Fruit fly (Drosophila melanogaster) whole organism, embryonic: Measurements from ENCODE around the gene CG16749.

ENCODE experiments used
- CG13123 ChIP-seq: fragments of 200-800 bp; sonication (Bioruptor generic); optimal IDR thresholded peaks from 2 replicates; lab custom pipeline; 2016; ENCODE audit warnings: missing biosample characterization, missing genetic modification characterization
- Hmr ChIP-seq: fragments of 200-800 bp; sonication (Bioruptor generic); optimal IDR thresholded peaks from 3 replicates; lab custom pipeline; 2017; ENCODE audit warnings: mild to moderate bottlenecking, missing biosample characterization, missing genetic modification reagents, missing genetic modification characterization
- Stat92E ChIP-seq, 3 experiments: fragments of >200 bp in 2 of 3; fragments of 200-800 bp in 1 of 3; sonication (Bioruptor generic) in 1 of 3; optimal IDR thresholded peaks; 2 replicates each; lab custom pipeline; 2017 to 2019; ENCODE audit warnings: missing biosample characterization in 3 of 3, missing genetic modification characterization in 3 of 3, mild to moderate bottlenecking in 1 of 3, moderate library complexity in 1 of 3
- grn ChIP-seq: fragments of 200-800 bp; sonication (Bioruptor generic); optimal IDR thresholded peaks from 3 replicates; lab custom pipeline; 2017; ENCODE audit warnings: missing biosample characterization, missing genetic modification characterization
- salm ChIP-seq: fragments of 200-800 bp; sonication (Bioruptor generic); optimal IDR thresholded peaks from 2 replicates; lab custom pipeline; 2018; ENCODE audit warnings: missing biosample characterization, mild to moderate bottlenecking, missing genetic modification characterization

dm6 chr3R:9345904-9346303 is 14.2 kb upstream of the CG16749 start:
- TF ChIP-seq CG13123 (GFP tag; lab: Kevin White, UChicago), result no peak
- no peak for TF ChIP-seq Stat92E (GFP tag; optimal IDR thresholded peaks at IDR 0.05; lab: Kevin White, UChicago)
- TF ChIP-seq grn (GFP tag; lab: Kevin White, UChicago), result no peak
- TF ChIP-seq salm (tag; lab: Kevin White, UChicago), result no peak
- TF ChIP-seq Hmr (GFP tag; lab: Kevin White, UChicago), result no peak
